Fruit fly (Drosophila melanogaster): Measurements from ENCODE around the gene Ziz.

Ziz gene

DNA sequence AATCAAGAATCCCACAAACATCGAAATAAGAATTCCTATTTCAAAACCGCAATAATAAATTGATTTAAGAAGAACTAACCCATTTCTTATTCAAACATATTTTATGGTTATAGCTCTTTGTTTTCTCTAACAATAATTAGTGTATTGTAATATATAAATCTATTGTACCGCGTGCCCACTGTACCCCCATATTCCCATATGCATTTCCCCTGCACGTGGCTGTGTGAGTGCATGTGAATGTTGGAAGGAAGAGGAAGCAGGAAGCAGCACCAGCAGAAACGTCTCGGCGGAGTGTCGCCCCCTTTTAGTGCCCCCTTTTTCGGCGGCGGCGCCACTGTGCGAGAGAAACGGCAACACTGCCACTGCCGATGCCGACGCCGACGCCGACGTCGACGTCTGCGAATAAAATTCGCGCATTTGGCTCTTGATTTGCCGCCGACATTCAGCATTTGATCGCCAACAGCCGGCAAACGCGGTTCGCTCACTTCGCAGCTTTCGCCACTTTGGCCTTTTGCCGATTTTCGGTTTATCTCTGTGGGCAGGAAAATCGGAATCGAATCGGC is 72.7 kb downstream of the Ziz start (continued):
- TF ChIP-seq E2f1 (GFP tag; IDR thresholded peaks at IDR 0.05), result 0 out of 2 replicates have a peak, but pooled peaks have one; percentile 30
- TF ChIP-seq CG31224 (GFP tag; IDR thresholded peaks at IDR 0.05), result 0 out of 2 replicates have a peak, but pooled peaks have one; percentile 18
- TF ChIP-seq Mrtf (GFP tag; IDR thresholded peaks at IDR 0.05), result no peak
- TF ChIP-seq CoRest (tag; optimal IDR thresholded peaks at IDR 0.05), result no peak
- peak; percentile 34 for TF ChIP-seq CG13775 (GFP tag; optimal IDR thresholded peaks at IDR 0.05)
- peak; percentile 16 for TF ChIP-seq CG14710 (tag; optimal IDR thresholded peaks at IDR 0.05)
- TF ChIP-seq Sox100B (GFP tag; optimal IDR thresholded peaks at IDR 0.05), result no peak
- peak; percentile 21 for TF ChIP-seq CG33213 (GFP tag; optimal IDR thresholded peaks at IDR 0.05)
- TF ChIP-seq sisA (GFP tag; IDR thresholded peaks at IDR 0.05), result peak; percentile 53
- TF ChIP-seq Antp (GFP tag; optimal IDR thresholded peaks at IDR 0.05), result peak; percentile 57
- peak; percentile 61 for TF ChIP-seq Dip3 (GFP tag; optimal IDR thresholded peaks at IDR 0.05)
- TF ChIP-seq lab (GFP tag; optimal IDR thresholded peaks at IDR 0.05), result peak; percentile 64
- peak; percentile 23 for TF ChIP-seq CG3281 (GFP tag; optimal IDR thresholded peaks at IDR 0.05)
- peak; percentile 77; the same call in 2 of the 3 replicates for TF ChIP-seq CG11456 (GFP tag; IDR thresholded peaks at IDR 0.05)
- TF ChIP-seq NFAT (GFP tag; IDR thresholded peaks at IDR 0.05), result peak; percentile 69
- no peak for TF ChIP-seq CG12744 (GFP tag; optimal IDR thresholded peaks at IDR 0.05)
- no peak for TF ChIP-seq Hr39 (optimal IDR thresholded peaks at IDR 0.05)
- 0 out of 3 replicates have a peak, but pooled peaks have one; percentile 14 for TF ChIP-seq so (GFP tag; IDR thresholded peaks at IDR 0.05)
- no peak for TF ChIP-seq CG13624 (GFP tag; optimal IDR thresholded peaks at IDR 0.05)
- TF ChIP-seq gsb (GFP tag; IDR thresholded peaks at IDR 0.05), result 0 out of 2 replicates have a peak, but pooled peaks have one; percentile 36
- TF ChIP-seq Usf (GFP tag; optimal IDR thresholded peaks at IDR 0.05), result peak; percentile 42
- no peak for TF ChIP-seq tin (GFP tag; optimal IDR thresholded peaks at IDR 0.05)

Data from whole organism, embryonic.